Worm (Caenorhabditis elegans): Measurements from ENCODE around the gene spig-3.

DNA sequence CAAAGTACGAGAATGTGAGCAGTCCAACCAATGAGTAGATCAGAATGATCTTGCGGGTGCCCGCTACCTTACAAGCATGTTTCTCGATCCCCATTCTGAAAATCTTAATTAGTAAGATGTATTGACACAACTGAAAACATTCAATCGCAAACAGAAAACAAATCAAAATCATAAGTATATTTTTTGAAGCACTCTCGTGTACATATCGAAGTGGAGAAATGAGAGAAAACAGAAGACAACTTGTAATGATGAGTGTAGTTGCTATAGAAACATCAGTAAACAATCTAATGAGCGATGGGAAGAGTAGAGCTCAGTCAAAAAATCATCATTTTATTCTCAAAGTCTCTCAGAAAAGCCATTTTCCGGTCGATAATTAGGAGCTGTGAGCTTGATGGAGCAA, 13.2 kb upstream of the spig-3 start, which contains the start of gene F14D7.8:
- TF ChIP-seq hlh-6 (tag; optimal IDR thresholded peaks at IDR 0.05), result no peak
- TF ChIP-seq eyg-1 (tag; optimal IDR thresholded peaks at IDR 0.05), result no peak
- TF ChIP-seq gmeb-2 (tag; optimal IDR thresholded peaks at IDR 0.05), result no peak
- no peak for TF ChIP-seq ceh-34 (tag; optimal IDR thresholded peaks at IDR 0.05)
- TF ChIP-seq ceh-9 (tag; optimal IDR thresholded peaks at IDR 0.05), result no peak
- no peak for TF ChIP-seq hlh-15 (tag; optimal IDR thresholded peaks at IDR 0.05)
